Fruit fly (Drosophila melanogaster) whole organism, embryonic: ENCODE measurements around the gene Ice2.

Experiments used
- BtbVII ChIP-seq: fragments of 200-800 bp; sonication (Bioruptor generic); optimal IDR thresholded peaks from 3 replicates; lab custom pipeline; 2017; ENCODE audit warnings: missing biosample characterization, mild to moderate bottlenecking, missing genetic modification characterization
- CG10209 ChIP-seq: fragments of 200-800 bp; sonication (Bioruptor generic); optimal IDR thresholded peaks from 3 replicates; lab custom pipeline; 2017; ENCODE audit warnings: missing biosample characterization, mild to moderate bottlenecking, missing genetic modification characterization, missing genetic modification reagents
- CG10543 ChIP-seq: fragments of 200-800 bp; sonication (Bioruptor generic); optimal IDR thresholded peaks from 3 replicates; lab custom pipeline; 2017; ENCODE audit warnings: missing biosample characterization, mild to moderate bottlenecking, missing genetic modification characterization, moderate library complexity
- CG11504 ChIP-seq: fragments of 200-800 bp; sonication (Bioruptor generic); optimal IDR thresholded peaks from 3 replicates; lab custom pipeline; 2019; ENCODE audit warnings: missing biosample characterization, mild to moderate bottlenecking, missing genetic modification characterization, moderate library complexity
- CG11695 ChIP-seq: fragments of 200-800 bp; sonication (Bioruptor generic); IDR thresholded peaks from 3 replicates; pipeline ENCODE4 v1.3.6; 2022; ENCODE audit warnings: missing biosample characterization, missing genetic modification characterization
- CG12769 ChIP-seq: fragments of 200-800 bp; sonication (Bioruptor generic); optimal IDR thresholded peaks from 2 replicates; lab custom pipeline; 2019; ENCODE audit warnings: missing biosample characterization, mild to moderate bottlenecking, missing genetic modification characterization, moderate library complexity
- CG16779 ChIP-seq: fragments of 200-800 bp; sonication (Bioruptor generic); IDR thresholded peaks from 2 replicates; pipeline ENCODE4 v1.3.6; 2022; ENCODE audit warnings: missing biosample characterization, missing genetic modification characterization
- CG18599 ChIP-seq: fragments of 200-800 bp; sonication (Bioruptor generic); optimal IDR thresholded peaks from 3 replicates; lab custom pipeline; 2017; ENCODE audit warnings: missing biosample characterization, missing genetic modification characterization, mild to moderate bottlenecking, moderate library complexity, missing genetic modification reagents
- CG2678 ChIP-seq: fragments of 200-800 bp; sonication (Bioruptor generic); optimal IDR thresholded peaks from 3 replicates; lab custom pipeline; 2019; ENCODE audit warnings: missing biosample characterization, mild to moderate bottlenecking, missing genetic modification characterization, moderate library complexity
- CG30403 ChIP-seq: fragments of 200-800 bp; sonication (Bioruptor generic); optimal IDR thresholded peaks from 3 replicates; lab custom pipeline; 2016; ENCODE audit warnings: missing biosample characterization, missing genetic modification characterization
- CG32532 ChIP-seq: fragments of 200-800 bp; sonication (Bioruptor generic); IDR thresholded peaks from 2 replicates; pipeline ENCODE4 v1.3.6; 2022; ENCODE audit warnings: missing biosample characterization, missing genetic modification characterization
- CG34376 ChIP-seq: fragments of 200-800 bp; sonication (Bioruptor generic); optimal IDR thresholded peaks from 2 replicates; lab custom pipeline; 2018; ENCODE audit warnings: missing biosample characterization, mild to moderate bottlenecking, missing genetic modification characterization
- CG4730 ChIP-seq: fragments of 200-800 bp; sonication (Bioruptor generic); IDR thresholded peaks from 2 replicates; pipeline ENCODE4 v1.3.6; 2022; ENCODE audit warnings: missing biosample characterization, missing genetic modification characterization
- CG7372 ChIP-seq: fragments of 200-800 bp; sonication (Bioruptor generic); IDR thresholded peaks from 2 replicates; pipeline ENCODE4 v1.3.6; 2022; ENCODE audit warnings: missing biosample characterization, missing genetic modification characterization
- CG8388 ChIP-seq: fragments of 200-800 bp; sonication (Bioruptor generic); optimal IDR thresholded peaks from 2 replicates; lab custom pipeline; 2019; ENCODE audit warnings: missing biosample characterization, mild to moderate bottlenecking, missing genetic modification characterization, moderate library complexity
- CG9609 ChIP-seq: fragments of 200-800 bp; sonication (Bioruptor generic); optimal IDR thresholded peaks from 3 replicates; lab custom pipeline; 2016; ENCODE audit warnings: missing biosample characterization, missing genetic modification characterization
- D ChIP-seq, 2 experiments: fragments of 200-800 bp in 1 of 2; fragments of >200 bp in 1 of 2; sonication (Bioruptor generic) in 1 of 2; optimal IDR thresholded peaks; 2 replicates in 1 of 2; 3 replicates in 1 of 2; lab custom pipeline; 2017; ENCODE audit warnings: mild to moderate bottlenecking in 1 of 2, missing biosample characterization in 1 of 2, missing genetic modification characterization in 1 of 2, missing genetic modification reagents in 1 of 2
- Dbx ChIP-seq: fragments of 200-800 bp; sonication (Bioruptor generic); IDR thresholded peaks from 3 replicates; pipeline ENCODE4 v1.3.6; 2022; ENCODE audit warnings: missing biosample characterization, missing genetic modification characterization
- Hand ChIP-seq: fragments of 200-800 bp; sonication (Bioruptor generic); optimal IDR thresholded peaks from 2 replicates; lab custom pipeline; 2017; ENCODE audit warnings: mild to moderate bottlenecking, missing biosample characterization, missing genetic modification reagents, missing genetic modification characterization
- MBD-R2 ChIP-seq: fragments of 200-800 bp; sonication (Bioruptor generic); IDR thresholded peaks from 2 replicates; pipeline ENCODE4 v1.3.6; 2022; ENCODE audit warnings: missing biosample characterization, missing genetic modification characterization
- Meics ChIP-seq: fragments of 200-800 bp; sonication (Bioruptor generic); optimal IDR thresholded peaks from 2 replicates; lab custom pipeline; 2017; ENCODE audit warnings: missing biosample characterization, mild to moderate bottlenecking, missing genetic modification characterization
- Pdp1 ChIP-seq, 2 experiments: fragments of 200-800 bp; sonication (Bioruptor generic); optimal IDR thresholded peaks; 3 replicates each; lab custom pipeline; 2016; ENCODE audit warnings: missing biosample characterization in 2 of 2, missing genetic modification characterization in 2 of 2, mild to moderate bottlenecking in 1 of 2, moderate library complexity in 1 of 2
- Sin3A ChIP-seq: fragments of >200 bp; optimal IDR thresholded peaks from 2 replicates; lab custom pipeline; 2018
- Sox102F ChIP-seq: fragments of 200-800 bp; sonication (Bioruptor generic); optimal IDR thresholded peaks from 2 replicates; lab custom pipeline; 2018; ENCODE audit warnings: missing biosample characterization, mild to moderate bottlenecking, missing genetic modification characterization, moderate library complexity
- Trl ChIP-seq, 3 experiments: fragments of >200 bp in 2 of 3; fragments of 200-800 bp in 1 of 3; sonication (Bioruptor generic) in 1 of 3; optimal IDR thresholded peaks; 2 replicates in 1 of 3; 3 replicates in 2 of 3; lab custom pipeline; 2016 to 2017; ENCODE audit warnings: missing biosample characterization in 1 of 3, missing genetic modification characterization in 1 of 3
- ara ChIP-seq: fragments of 200-800 bp; sonication (Bioruptor generic); IDR thresholded peaks from 2 replicates; pipeline ENCODE4 v1.3.6; 2022; ENCODE audit warnings: missing biosample characterization, missing genetic modification characterization
- az2 ChIP-seq: fragments of 200-800 bp; sonication (Bioruptor generic); optimal IDR thresholded peaks from 3 replicates; lab custom pipeline; 2016; ENCODE audit warnings: missing biosample characterization, missing genetic modification characterization
- chm ChIP-seq: fragments of 200-800 bp; sonication (Bioruptor generic); IDR thresholded peaks from 2 replicates; pipeline ENCODE4 v1.3.6; 2022; ENCODE audit warnings: missing biosample characterization, missing genetic modification characterization
- dm ChIP-seq: fragments of 200-800 bp; sonication (Bioruptor generic); optimal IDR thresholded peaks from 3 replicates; lab custom pipeline; 2016; ENCODE audit warnings: missing biosample characterization, missing genetic modification characterization
- dmrt99B ChIP-seq: fragments of 200-800 bp; sonication (Bioruptor generic); optimal IDR thresholded peaks from 2 replicates; lab custom pipeline; 2018; ENCODE audit warnings: missing biosample characterization, mild to moderate bottlenecking, missing genetic modification characterization, moderate library complexity
- exex ChIP-seq: fragments of 200-800 bp; sonication (Bioruptor generic); optimal IDR thresholded peaks from 4 replicates; lab custom pipeline; 2018; ENCODE audit warnings: missing biosample characterization, mild to moderate bottlenecking, missing genetic modification characterization, moderate library complexity
- her ChIP-seq: fragments of 200-800 bp; sonication (Bioruptor generic); optimal IDR thresholded peaks from 2 replicates; lab custom pipeline; 2016; ENCODE audit warnings: missing biosample characterization, missing genetic modification characterization
- kah ChIP-seq: fragments of 200-800 bp; sonication (Bioruptor generic); optimal IDR thresholded peaks from 2 replicates; lab custom pipeline; 2018; ENCODE audit warnings: missing biosample characterization, mild to moderate bottlenecking, missing genetic modification characterization
- lov ChIP-seq, 2 experiments: fragments of 200-800 bp in 1 of 2; fragments of >200 bp in 1 of 2; sonication (Bioruptor generic) in 1 of 2; IDR thresholded peaks in 1 of 2; optimal IDR thresholded peaks in 1 of 2; 2 replicates in 1 of 2; 3 replicates in 1 of 2; pipeline versions ENCODE4 v1.3.6 to Lab custom; 2017 to 2022; ENCODE audit warnings: missing biosample characterization in 1 of 2, missing genetic modification characterization in 1 of 2
- mirr ChIP-seq: fragments of 200-800 bp; sonication (Bioruptor generic); optimal IDR thresholded peaks from 3 replicates; lab custom pipeline; 2018; ENCODE audit warnings: missing biosample characterization, mild to moderate bottlenecking, missing genetic modification characterization
- nau ChIP-seq: fragments of 200-800 bp; sonication (Bioruptor generic); optimal IDR thresholded peaks from 3 replicates; lab custom pipeline; 2017; ENCODE audit warnings: missing biosample characterization, mild to moderate bottlenecking, missing genetic modification characterization, missing genetic modification reagents
- row ChIP-seq: fragments of 200-800 bp; sonication (Bioruptor generic); IDR thresholded peaks from 3 replicates; pipeline ENCODE4 v1.3.6; 2022; ENCODE audit warnings: missing biosample characterization, missing genetic modification characterization
- sens ChIP-seq: fragments of 200-800 bp; sonication (Bioruptor generic); peaks from one replicate; lab custom pipeline; 2016; ENCODE audit warnings: missing biosample characterization, missing genetic modification characterization
- seq ChIP-seq: fragments of 200-800 bp; sonication (Bioruptor generic); IDR thresholded peaks from 2 replicates; pipeline ENCODE4 v1.3.6; 2022; ENCODE audit warnings: missing biosample characterization, missing genetic modification characterization
- sug ChIP-seq: fragments of 200-800 bp; optimal IDR thresholded peaks from 2 replicates; lab custom pipeline; 2019; ENCODE audit warnings: missing biosample characterization, mild to moderate bottlenecking, missing genetic modification characterization, moderate library complexity

The Ice2 gene

dm6 chr3R:21180391-21180796 lies 50.4 kb downstream of the Ice2 start (continued):
- peak; percentile 32 for TF ChIP-seq CG2678 (tag; lab: Kevin White, UChicago)
- peak; percentile 47; the same call in 1 of the 2 replicates for TF ChIP-seq CG32532 (GFP tag; lab: Robert Waterston, UW)
- peak; percentile 9 for TF ChIP-seq CG11504 (tag; lab: Kevin White, UChicago)
- TF ChIP-seq dmrt99B (tag; lab: Kevin White, UChicago): peak; percentile 16
- peak; percentile 20 for TF ChIP-seq nau (GFP tag; lab: Kevin White, UChicago)
- 0 out of 3 replicates have a peak, but pooled peaks have one; percentile 31 for TF ChIP-seq CG11695
- peak; percentile 1 for TF ChIP-seq Meics (GFP tag; lab: Kevin White, UChicago)
- TF ChIP-seq chm (GFP tag; lab: Robert Waterston, UW): peak; percentile 25; the same call in 1 of the 2 replicates
- TF ChIP-seq Trl (optimal IDR thresholded peaks at IDR 0.05; lab: Kevin White, UChicago): peak in 1 of 2 experiments; percentile 53
- no peak for TF ChIP-seq Trl (GFP tag; optimal IDR thresholded peaks at IDR 0.05; lab: Kevin White, UChicago)
- peak; percentile 45; the same call in 1 of the 2 replicates for TF ChIP-seq CG16779 (GFP tag; lab: Robert Waterston, UW)
- TF ChIP-seq CG4730: 0 out of 2 replicates have a peak, but pooled peaks have one; percentile 7
- TF ChIP-seq kah: peak; percentile 9
- peak; percentile 72 for TF ChIP-seq CG7372 (GFP tag; lab: Robert Waterston, UW)
- TF ChIP-seq MBD-R2 (GFP tag; lab: Robert Waterston, UW): peak; percentile 20; the same call in 1 of the 2 replicates
- TF ChIP-seq CG10209: no peak
- TF ChIP-seq CG18599 (GFP tag; lab: Kevin White, UChicago): peak; percentile 70
- peak; percentile 26 for TF ChIP-seq Hand (GFP tag; lab: Kevin White, UChicago)
- peak; percentile 21 for TF ChIP-seq Sox102F (GFP tag; lab: Kevin White, UChicago)
- TF ChIP-seq seq (GFP tag; lab: Robert Waterston, UW): 0 out of 2 replicates have a peak, but pooled peaks have one; percentile 17
- peak; percentile 40; the same call in 2 of the 3 replicates for TF ChIP-seq row (GFP tag; lab: Robert Waterston, UW)
- TF ChIP-seq CG30403: peak; percentile 27

dm6 chr3R:21181957-21182356 lies 51.9 kb downstream of the Ice2 start:
- TF ChIP-seq CG34376 (GFP tag; lab: Kevin White, UChicago): peak; percentile 33
- no peak for TF ChIP-seq lov (optimal IDR thresholded peaks at IDR 0.05; lab: Kevin White, UChicago)
- TF ChIP-seq lov (GFP tag; IDR thresholded peaks at IDR 0.05; lab: Robert Waterston, UW): no peak
- no peak for TF ChIP-seq az2 (GFP tag; lab: Kevin White, UChicago)
- no peak for TF ChIP-seq sens (GFP tag; lab: Kevin White, UChicago)
- no peak for TF ChIP-seq CG8388
- peak; percentile 64 for TF ChIP-seq mirr
- TF ChIP-seq ara: no peak
- no peak for TF ChIP-seq BtbVII
- TF ChIP-seq Sin3A (lab: Kevin White, UChicago): no peak
- no peak for TF ChIP-seq Dbx (GFP tag; lab: Robert Waterston, UW)
- TF ChIP-seq CG12769: peak; percentile 5
- TF ChIP-seq exex (tag; lab: Kevin White, UChicago): peak; percentile 86
- TF ChIP-seq CG9609 (GFP tag; lab: Kevin White, UChicago): no peak
- no peak for TF ChIP-seq dm
- TF ChIP-seq sug (tag; lab: Kevin White, UChicago): peak; percentile 21
- no peak for TF ChIP-seq CG10543
- no peak for TF ChIP-seq her
- peak in 1 of 2 experiments; percentile 33 for TF ChIP-seq Pdp1 (GFP tag; optimal IDR thresholded peaks at IDR 0.05; lab: Kevin White, UChicago)
- TF ChIP-seq D (optimal IDR thresholded peaks at IDR 0.05; lab: Kevin White, UChicago): no peak
- no peak for TF ChIP-seq D (GFP tag; optimal IDR thresholded peaks at IDR 0.05; lab: Kevin White, UChicago)
- TF ChIP-seq, all 482 proteins: peak for 6
